Worm (Caenorhabditis elegans): ENCODE data around the gene R13D7.2.

DNA sequence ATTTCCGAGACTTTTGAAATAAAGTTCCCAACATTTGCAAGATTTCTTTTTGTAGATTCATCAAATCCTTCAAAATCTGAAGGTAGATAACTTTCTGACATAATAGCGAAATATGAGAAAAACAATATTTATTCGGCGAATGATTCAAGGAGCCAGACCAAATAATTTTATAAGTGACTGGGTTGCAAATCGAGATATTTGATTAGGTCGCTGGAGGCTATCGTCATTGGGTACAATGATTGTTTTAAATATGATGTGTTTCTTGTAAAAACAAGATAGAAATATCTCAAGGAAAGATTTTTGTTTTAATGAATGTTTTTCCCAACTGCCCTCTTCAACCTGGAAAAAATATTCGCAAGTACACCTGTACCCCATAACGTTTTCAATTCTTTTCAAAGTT is 19.2 kb downstream of the R13D7.2 start, which contains the start of gene srw-69:
- TF ChIP-seq nhr-237 (tag; optimal IDR thresholded peaks at IDR 0.05): no peak
- no peak for TF ChIP-seq peb-1 (tag; optimal IDR thresholded peaks at IDR 0.05)
- no peak for TF ChIP-seq ama-1 (optimal IDR thresholded peaks at IDR 0.05)
- no peak for TF ChIP-seq skn-1 (tag; optimal IDR thresholded peaks at IDR 0.05)
- TF ChIP-seq aly-2 (tag; optimal IDR thresholded peaks at IDR 0.05): no peak
- TF ChIP-seq unc-55 (GFP tag; optimal IDR thresholded peaks at IDR 0.05): no peak
- no peak for TF ChIP-seq zag-1 (tag; optimal IDR thresholded peaks at IDR 0.05)
- TF ChIP-seq nhr-25 (tag; optimal IDR thresholded peaks at IDR 0.05): no peak
- TF ChIP-seq C34F6.9 (tag; optimal IDR thresholded peaks at IDR 0.05): no peak
- TF ChIP-seq mdl-1 (tag; optimal IDR thresholded peaks at IDR 0.05): no peak
- no peak for TF ChIP-seq dmd-4 (tag; optimal IDR thresholded peaks at IDR 0.05)
